Worm (Caenorhabditis elegans) whole organism, L4 larva: ENCODE results near the gene C16C4.1.
A peak's percentile ranks its signal among the peaks of the same experiment; 100 is the strongest.
"Not testable (repeated sequence)": the region's sequence is repeated elsewhere in the genome, so short reads cannot be mapped to it uniquely, and the experiment has no call there.

Experiments
- F37D6.2 ChIP-seq: sonication (generic microtip); optimal IDR thresholded peaks from 2 replicates; lab custom pipeline; 2016; ENCODE audit warnings: mild to moderate bottlenecking, missing genetic modification characterization, missing compliant biosample characterization
- T20F7.1 ChIP-seq: fragments of 200-800 bp; sonication (Bioruptor generic); optimal IDR thresholded peaks from 2 replicates; lab custom pipeline; 2018; ENCODE audit warnings: mild to moderate bottlenecking, missing genetic modification characterization, missing compliant biosample characterization
- Y5F2A.4 ChIP-seq: fragments of 200-800 bp; sonication (Bioruptor generic); optimal IDR thresholded peaks from 2 replicates; lab custom pipeline; 2018; ENCODE audit warnings: mild to moderate bottlenecking, missing genetic modification characterization, missing compliant biosample characterization
- aha-1 ChIP-seq: fragments of 150-350 bp; peaks from one replicate; lab custom pipeline; 2014; ENCODE audit warnings: missing biosample characterization, missing genetic modification characterization
- aly-2 ChIP-seq: sonication (generic microtip); optimal IDR thresholded peaks from 2 replicates; lab custom pipeline; 2018; ENCODE audit warnings: missing biosample characterization, missing genetic modification characterization
- ctbp-1 ChIP-seq: fragments of 200-800 bp; sonication (Bioruptor generic); IDR thresholded peaks from 2 replicates; pipeline ENCODE4 v1.3.6; 2022; ENCODE audit warnings: missing genetic modification reagents, missing genetic modification characterization, missing compliant biosample characterization
- daf-16 ChIP-seq, 3 experiments: sonication (generic microtip); optimal IDR thresholded peaks; 2 replicates each; lab custom pipeline; 2016 to 2017; ENCODE audit warnings: missing genetic modification characterization in 3 of 3, missing genetic modification reagents in 3 of 3, mild to moderate bottlenecking in 2 of 3, missing compliant biosample characterization in 2 of 3, missing biosample characterization in 1 of 3, moderate library complexity in 1 of 3
- dmd-9 ChIP-seq: fragments of 200-800 bp; sonication (Bioruptor generic); IDR thresholded peaks from 2 replicates; pipeline ENCODE4 v1.3.6; 2022; ENCODE audit warnings: missing genetic modification reagents, missing genetic modification characterization, missing compliant biosample characterization
- dpl-1 ChIP-seq: fragments of 150-350 bp; optimal IDR thresholded peaks from 2 replicates; lab custom pipeline; 2014; ENCODE audit warnings: missing biosample characterization, missing genetic modification reagents, missing genetic modification characterization
- gei-8 ChIP-seq: fragments of 200-800 bp; sonication (Bioruptor generic); optimal IDR thresholded peaks from 2 replicates; lab custom pipeline; 2018; ENCODE audit warnings: mild to moderate bottlenecking, missing genetic modification characterization, missing compliant biosample characterization
- hlh-30 ChIP-seq: sonication (generic microtip); optimal IDR thresholded peaks from 2 replicates; lab custom pipeline; 2017; ENCODE audit warnings: antibody characterized with exemption, mild to moderate bottlenecking, missing genetic modification characterization, missing compliant biosample characterization; ENCODE audit not compliant: insufficient read depth
- jun-1 ChIP-seq: fragments of 150-350 bp; optimal IDR thresholded peaks from 2 replicates; lab custom pipeline; 2014; ENCODE audit warnings: missing biosample characterization, missing genetic modification reagents, missing genetic modification characterization
- lsy-2 ChIP-seq, 2 experiments: fragments of 150-350 bp in 1 of 2; sonication (generic microtip) in 1 of 2; optimal IDR thresholded peaks; 2 replicates each; lab custom pipeline; 2014 to 2017; ENCODE audit warnings: missing biosample characterization in 2 of 2, missing genetic modification characterization in 2 of 2
- madf-9 ChIP-seq: fragments of 200-800 bp; sonication (Bioruptor generic); conservative IDR thresholded peaks from 2 replicates; pipeline ENCODE4 v1.3.6; 2022; ENCODE audit warnings: missing genetic modification reagents, missing genetic modification characterization, missing compliant biosample characterization
- mdt-29 ChIP-seq: fragments of 200-800 bp; sonication (Bioruptor generic); IDR thresholded peaks from 2 replicates; pipeline ENCODE4 v1.3.6; 2022; ENCODE audit warnings: missing genetic modification reagents, missing genetic modification characterization, missing compliant biosample characterization
- mep-1 ChIP-seq: fragments of 150-350 bp; sonication (generic microtip); optimal IDR thresholded peaks from 3 replicates; lab custom pipeline; 2014; ENCODE audit warnings: missing biosample characterization, missing genetic modification characterization
- mes-2 ChIP-seq: sonication (generic microtip); optimal IDR thresholded peaks from 2 replicates; lab custom pipeline; 2016; ENCODE audit warnings: missing genotype, mild to moderate bottlenecking, missing genetic modification characterization, missing compliant biosample characterization; ENCODE audit not compliant: poor library complexity, severe bottlenecking
- mxl-3 ChIP-seq: fragments of 200-800 bp; sonication (Bioruptor generic); optimal IDR thresholded peaks from 2 replicates; lab custom pipeline; 2018; ENCODE audit warnings: mild to moderate bottlenecking, missing genetic modification characterization, missing compliant biosample characterization
- nhr-102 ChIP-seq: sonication (generic microtip); optimal IDR thresholded peaks from 2 replicates; lab custom pipeline; 2016; ENCODE audit warnings: mild to moderate bottlenecking, missing genetic modification characterization, moderate library complexity, missing compliant biosample characterization
- nhr-25 ChIP-seq: sonication (generic microtip); optimal IDR thresholded peaks from 2 replicates; lab custom pipeline; 2017; ENCODE audit warnings: missing genetic modification characterization, mild to moderate bottlenecking, missing compliant biosample characterization, antibody characterized with exemption, moderate library complexity, borderline replicate concordance; ENCODE audit not compliant: insufficient read depth
- nhr-28 ChIP-seq: fragments of 150-350 bp; optimal IDR thresholded peaks from 2 replicates; lab custom pipeline; 2014; ENCODE audit warnings: missing biosample characterization, missing genetic modification characterization
- nhr-6 ChIP-seq: fragments of 150-350 bp; optimal IDR thresholded peaks from 2 replicates; lab custom pipeline; 2014; ENCODE audit warnings: missing biosample characterization, missing genetic modification characterization
- pqm-1 ChIP-seq: sonication (generic microtip); optimal IDR thresholded peaks from 2 replicates; lab custom pipeline; 2017; ENCODE audit warnings: missing biosample characterization, missing genetic modification characterization
- saeg-2 ChIP-seq: fragments of 200-800 bp; sonication (Bioruptor generic); IDR thresholded peaks from 2 replicates; pipeline ENCODE4 v1.3.6; 2022; ENCODE audit warnings: missing genetic modification reagents, missing genetic modification characterization, missing compliant biosample characterization
- set-16 ChIP-seq: fragments of 200-800 bp; sonication (Bioruptor generic); IDR thresholded peaks from 2 replicates; pipeline ENCODE4 v1.3.6; 2022; ENCODE audit warnings: missing genetic modification reagents, missing genetic modification characterization, missing compliant biosample characterization
- snpc-1.2 ChIP-seq: fragments of 200-800 bp; sonication (Bioruptor generic); IDR thresholded peaks from 2 replicates; pipeline ENCODE4 v1.3.6; 2022; ENCODE audit warnings: missing genetic modification reagents, missing genetic modification characterization, missing compliant biosample characterization
- snpc-4 ChIP-seq: fragments of 150-350 bp; optimal IDR thresholded peaks from 2 replicates; lab custom pipeline; 2014; ENCODE audit warnings: missing biosample characterization, missing genetic modification characterization
- tag-97 ChIP-seq: fragments of 200-800 bp; sonication (Bioruptor generic); IDR thresholded peaks from 2 replicates; pipeline ENCODE4 v1.3.6; 2022; ENCODE audit warnings: missing genetic modification characterization, missing compliant biosample characterization
- tra-1 ChIP-seq: fragments of 200-800 bp; sonication (Bioruptor generic); IDR thresholded peaks from 2 replicates; pipeline ENCODE4 v1.3.6; 2022; ENCODE audit warnings: missing genetic modification reagents, missing genetic modification characterization, missing compliant biosample characterization
- zfp-2 ChIP-seq: sonication (generic microtip); optimal IDR thresholded peaks from 2 replicates; lab custom pipeline; 2016; ENCODE audit warnings: mild to moderate bottlenecking, missing genetic modification characterization, missing compliant biosample characterization
- ztf-7 ChIP-seq: fragments of 150-350 bp; optimal IDR thresholded peaks from 2 replicates; lab custom pipeline; 2014; ENCODE audit warnings: missing biosample characterization, missing genetic modification characterization

C16C4.1 gene

DNA sequence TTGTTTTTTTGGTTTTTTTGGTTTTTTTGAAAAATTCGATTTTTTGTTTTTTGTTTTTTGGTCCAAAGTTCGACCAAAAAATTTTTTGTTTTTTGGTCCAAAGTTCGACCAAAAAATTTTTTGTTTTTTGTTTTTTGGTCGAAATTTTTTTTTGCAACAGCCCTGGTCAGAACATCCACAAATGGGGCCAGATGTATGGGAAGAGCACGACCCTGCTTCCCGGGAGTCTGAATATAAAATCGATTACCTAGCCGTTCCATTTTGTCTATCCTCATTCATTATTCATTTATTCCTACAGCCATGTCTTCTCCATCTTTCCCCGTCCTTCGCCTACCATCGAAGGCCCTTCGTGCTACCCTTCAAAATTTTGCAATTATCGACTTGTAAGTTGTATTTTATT is 39.9 kb upstream of the C16C4.1 start, which contains the start of gene fbxb-95:
Gene fbxb-95 (plus strand): TSS at position 301 of the 400 bp plus-strand sequence.
- TF ChIP-seq mep-1; aly-2 (tag; lab: Kevin White, UChicago); nhr-6 (tag; lab: Kevin White, UChicago): not testable (repeated sequence)
- TF ChIP-seq, all 104 proteins: peak for 0; not testable (repeated sequence) for 104

DNA sequence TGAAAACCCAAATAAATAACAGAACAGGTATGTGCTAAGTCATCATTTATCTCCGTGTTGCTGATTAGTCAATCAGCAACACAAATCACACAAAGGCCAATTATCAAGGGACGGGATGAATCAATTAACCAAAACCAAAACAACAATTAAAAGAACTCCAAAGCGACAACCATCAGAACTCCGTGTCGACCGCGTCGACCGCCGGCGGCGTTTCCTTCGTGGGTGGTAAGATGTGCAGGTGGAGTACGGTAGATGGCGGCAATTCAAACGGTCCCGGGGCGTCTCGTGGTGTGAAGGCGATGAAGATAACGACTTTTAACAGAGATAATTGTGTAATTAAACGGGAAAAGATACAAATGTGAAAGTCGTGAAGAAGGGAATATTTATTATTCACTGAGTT is 38.6 kb upstream of the C16C4.1 start:
- 0 out of 2 replicates have a peak, but pooled peaks have one; percentile 12 for TF ChIP-seq set-16 (GFP tag; lab: Robert Waterston, UW)
- peak; percentile 99 for TF ChIP-seq tra-1 (GFP tag; lab: Robert Waterston, UW)

DNA sequence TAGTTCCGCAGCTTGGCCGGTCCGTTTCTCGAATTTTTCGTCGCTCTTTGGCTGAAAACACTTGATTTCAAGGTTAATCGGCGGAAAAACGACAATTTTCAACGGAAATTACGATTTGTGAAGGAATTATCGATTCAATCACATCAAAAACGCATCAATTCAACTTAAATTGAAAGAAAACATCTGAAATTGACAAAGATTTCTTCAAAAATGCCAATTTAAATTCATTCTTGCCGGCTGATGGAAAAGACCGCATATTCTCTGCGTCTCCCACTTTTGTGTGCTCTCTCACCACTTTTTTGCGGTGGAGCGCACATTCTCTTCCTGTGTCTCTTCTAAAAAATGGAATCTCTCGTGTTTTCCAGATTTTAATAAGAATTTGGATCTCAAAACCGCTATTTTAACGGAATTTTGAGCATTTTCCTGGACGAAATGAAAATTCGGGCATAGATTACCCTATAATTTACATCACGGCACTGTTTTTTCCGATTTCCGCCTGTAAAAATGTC is 32.7 kb upstream of the C16C4.1 start, which contains the start of gene C16C4.18:
Gene C16C4.18 (minus strand): TSS at position 51 of the 509 bp plus-strand sequence.
- TF ChIP-seq ztf-7 (tag; lab: Kevin White, UChicago); gei-8 (GFP tag; lab: Kevin White, UChicago); mes-2 (tag; lab: Kevin White, UChicago): not testable (repeated sequence)

DNA sequence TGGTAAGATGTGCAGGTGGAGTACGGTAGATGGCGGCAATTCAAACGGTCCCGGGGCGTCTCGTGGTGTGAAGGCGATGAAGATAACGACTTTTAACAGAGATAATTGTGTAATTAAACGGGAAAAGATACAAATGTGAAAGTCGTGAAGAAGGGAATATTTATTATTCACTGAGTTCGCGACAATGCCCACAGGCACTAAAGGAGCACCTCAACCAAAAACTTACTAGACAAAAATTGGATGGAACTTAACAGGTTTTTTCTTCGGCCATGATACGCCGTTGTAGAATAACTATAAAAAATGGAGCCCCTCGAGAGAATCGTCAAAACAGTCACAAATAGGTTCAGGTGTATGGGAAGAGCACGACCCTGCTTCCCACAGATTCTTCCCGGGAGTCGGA is 31.7 kb upstream of the C16C4.1 start, which contains the start of gene fbxb-98:
Gene fbxb-98 (plus strand): TSS at position 301 of the 400 bp plus-strand sequence.
- TF ChIP-seq dmd-9, nhr-102, F37D6.2: not testable (repeated sequence)

DNA sequence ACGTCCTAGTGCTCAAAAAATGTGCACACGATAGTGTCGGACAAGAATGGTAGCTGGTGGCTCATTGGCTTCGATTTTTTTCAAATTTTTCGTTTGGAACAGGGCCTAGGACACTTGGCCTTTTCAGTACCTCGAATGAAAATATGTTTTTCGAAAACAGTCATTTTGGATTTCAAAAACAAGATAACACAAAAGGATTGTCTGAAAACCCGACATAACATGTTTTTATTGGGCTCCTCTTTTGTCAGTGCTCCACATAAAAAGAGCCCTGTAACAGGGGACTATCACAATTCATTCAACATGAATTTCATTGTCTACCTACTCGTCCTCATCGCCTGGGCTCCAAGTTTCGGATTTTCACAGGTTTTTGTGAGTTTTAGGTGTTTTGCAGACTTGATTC is 29.7 kb upstream of the C16C4.1 start, which contains the start of gene C16C4.17:
Gene C16C4.17 (plus strand): TSS at position 301 of the 400 bp plus-strand sequence.
- no peak for TF ChIP-seq hlh-30 (tag; lab: Kevin White, UChicago)
- TF ChIP-seq snpc-1.2 (GFP tag; lab: Robert Waterston, UW), result no peak
- TF ChIP-seq nhr-25 (tag; lab: Kevin White, UChicago), result no peak
- no peak for TF ChIP-seq T20F7.1 (GFP tag; lab: Kevin White, UChicago)
- TF ChIP-seq tag-97 (GFP tag; lab: Robert Waterston, UW), result no peak
- no peak for TF ChIP-seq gei-8 (GFP tag; lab: Kevin White, UChicago)
- no peak for TF ChIP-seq Y5F2A.4 (GFP tag; lab: Kevin White, UChicago)
- TF ChIP-seq mxl-3 (GFP tag; lab: Kevin White, UChicago), result no peak
- no peak for TF ChIP-seq aha-1 (tag; lab: Kevin White, UChicago)
- TF ChIP-seq snpc-4, result no peak
- no peak for TF ChIP-seq tra-1 (GFP tag; lab: Robert Waterston, UW)
- no peak for TF ChIP-seq zfp-2
- TF ChIP-seq saeg-2 (GFP tag; lab: Robert Waterston, UW), result no peak
- TF ChIP-seq lsy-2 (tag; optimal IDR thresholded peaks at IDR 0.05; lab: Kevin White, UChicago), result no peak

DNA sequence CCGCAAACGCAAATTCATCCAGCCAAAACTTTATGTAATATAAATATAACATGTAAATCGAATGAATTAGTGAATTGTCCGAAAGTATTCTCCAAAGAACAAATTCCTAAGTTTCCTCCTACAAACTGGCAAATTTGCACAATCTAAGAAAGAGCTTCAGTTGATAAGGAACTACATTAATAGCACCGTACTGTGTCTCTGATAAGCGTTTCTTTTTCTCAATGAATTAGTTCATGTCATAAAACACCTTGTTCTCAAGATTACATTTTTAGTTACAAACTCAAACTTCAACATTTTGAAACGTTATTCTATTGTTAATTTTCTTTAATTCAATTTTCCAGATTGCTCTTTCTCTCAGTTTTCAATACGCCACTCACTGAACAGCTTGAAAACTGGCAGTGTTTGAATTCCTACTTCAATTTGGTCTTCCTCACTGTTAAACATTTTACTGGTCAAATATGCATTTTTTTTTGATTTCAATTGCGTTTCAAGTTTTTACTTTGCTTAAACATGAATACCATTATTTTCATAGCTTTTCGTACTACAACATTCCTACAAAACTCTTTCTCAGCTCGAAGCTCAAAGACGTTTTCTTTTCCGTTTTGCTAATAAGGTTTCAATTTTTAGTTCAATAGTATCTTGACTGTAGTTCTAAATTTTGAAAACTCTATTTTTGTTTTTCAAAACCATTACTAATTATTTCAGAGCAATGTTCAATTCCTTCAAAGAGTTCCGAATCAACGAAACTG is 28.2 kb upstream of the C16C4.1 start, which contains the start of gene math-15:
Gene math-15 (plus strand): TSS at position 699 of the 749 bp plus-strand sequence.
- TF ChIP-seq pqm-1 (peak; percentile 72), madf-9 (GFP tag; lab: Robert Waterston, UW) (no peak), nhr-28 (tag; lab: Kevin White, UChicago) (peak; percentile 53), dmd-9 (no peak)
- TF ChIP-seq, all 104 proteins: peak for 2

DNA sequence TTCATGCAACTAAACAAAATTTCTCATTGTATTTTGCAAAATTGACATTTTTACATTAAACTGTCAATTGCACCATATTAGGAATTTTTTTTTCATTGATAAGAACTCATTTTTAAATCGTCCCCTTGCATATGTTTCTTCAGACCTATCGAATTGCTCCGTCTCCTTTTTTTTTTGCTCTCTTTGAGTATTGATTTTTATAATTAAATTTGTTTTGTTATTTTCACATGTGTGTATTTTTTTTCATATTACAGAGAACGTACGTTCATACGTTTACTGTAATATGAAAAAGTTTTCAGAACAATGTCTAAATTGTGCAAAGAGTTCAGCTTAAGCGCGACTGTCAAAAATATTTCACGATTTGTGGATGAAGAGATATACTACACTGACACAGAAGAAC is 24.9 kb upstream of the C16C4.1 start, which contains the start of gene math-14:
Gene math-14 (plus strand): TSS at position 301 of the 400 bp plus-strand sequence.
- no peak for TF ChIP-seq ctbp-1 (GFP tag; lab: Robert Waterston, UW)
- TF ChIP-seq dpl-1 (GFP tag; lab: Kevin White, UChicago), result no peak
- no peak for TF ChIP-seq daf-16 (GFP tag; optimal IDR thresholded peaks at IDR 0.05; lab: Kevin White, UChicago)
- TF ChIP-seq daf-16 (tag; optimal IDR thresholded peaks at IDR 0.05; lab: Kevin White, UChicago), result peak; percentile 24
- TF ChIP-seq T20F7.1 (GFP tag; lab: Kevin White, UChicago), result no peak
- TF ChIP-seq jun-1 (tag; lab: Kevin White, UChicago), result no peak
- no peak for TF ChIP-seq mdt-29 (GFP tag; lab: Robert Waterston, UW)
